Worm (Caenorhabditis elegans) whole organism, early embryonic: Measurements from ENCODE around the gene F20E11.17.

Source experiments
- ama-1 ChIP-seq: fragments of 150-350 bp; optimal IDR thresholded peaks from 2 replicates; lab custom pipeline; 2014
- ceh-13 ChIP-seq: fragments of 200-800 bp; sonication (Bioruptor generic); optimal IDR thresholded peaks from 2 replicates; lab custom pipeline; 2018; ENCODE audit warnings: mild to moderate bottlenecking, missing genetic modification characterization, missing compliant biosample characterization
- ceh-36 ChIP-seq: sonication (generic microtip); optimal IDR thresholded peaks from 2 replicates; lab custom pipeline; 2016; ENCODE audit warnings: missing genetic modification characterization, inconsistent platforms, missing compliant biosample characterization
- flt-1 ChIP-seq: fragments of 200-800 bp; sonication (Bioruptor generic); IDR thresholded peaks from 2 replicates; pipeline ENCODE4 v1.3.6; 2022; ENCODE audit warnings: missing genetic modification characterization, missing compliant biosample characterization
- hmbx-1 ChIP-seq: sonication (generic microtip); optimal IDR thresholded peaks from 2 replicates; lab custom pipeline; 2016; ENCODE audit warnings: mild to moderate bottlenecking, missing genetic modification characterization, missing compliant biosample characterization
- hmg-4 ChIP-seq: fragments of 200-800 bp; sonication (Bioruptor generic); optimal IDR thresholded peaks from 2 replicates; lab custom pipeline; 2018; ENCODE audit warnings: mild to moderate bottlenecking, missing genetic modification characterization, missing compliant biosample characterization
- hnd-1 ChIP-seq: sonication (generic microtip); optimal IDR thresholded peaks from 2 replicates; lab custom pipeline; 2016; ENCODE audit warnings: missing genetic modification characterization, missing compliant biosample characterization
- pes-1 ChIP-seq: fragments of 200-800 bp; sonication (Bioruptor generic); IDR thresholded peaks from 2 replicates; pipeline ENCODE4 v1.3.6; 2022; ENCODE audit warnings: missing genetic modification reagents, missing genetic modification characterization, missing compliant biosample characterization
- scrt-1 ChIP-seq: fragments of 200-800 bp; sonication (Bioruptor generic); IDR thresholded peaks from 2 replicates; pipeline ENCODE4 v1.3.6; 2022; ENCODE audit warnings: missing genetic modification characterization, missing compliant biosample characterization
- tbx-11 ChIP-seq: fragments of 200-800 bp; sonication (Bioruptor generic); IDR thresholded peaks from 2 replicates; pipeline ENCODE4 v1.3.6; 2022; ENCODE audit warnings: missing genetic modification characterization, missing compliant biosample characterization

DNA sequence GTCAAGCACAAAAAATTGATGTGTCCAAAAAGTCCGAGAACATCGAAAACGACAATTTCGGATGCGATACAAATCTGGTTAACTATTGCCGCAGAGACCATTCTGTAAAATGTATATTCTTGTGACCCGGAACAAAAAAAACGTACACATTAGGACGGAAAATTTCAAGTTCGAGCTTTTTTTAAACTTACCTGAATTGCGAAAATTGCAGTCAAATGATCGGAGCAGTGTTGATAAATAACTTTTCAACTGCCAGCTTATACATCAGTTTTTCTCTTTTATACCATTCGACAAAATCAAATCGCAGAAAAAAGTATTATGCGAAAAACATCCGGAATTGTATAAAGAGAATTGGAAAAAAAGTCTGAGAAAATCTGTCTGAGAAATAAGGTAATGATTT is 30.8 kb downstream of the F20E11.17 start, which contains the start of gene srsx-2:
- no peak for TF ChIP-seq ama-1
- no peak for TF ChIP-seq hnd-1
- TF ChIP-seq hmbx-1 (tag; lab: Kevin White, UChicago) = no peak
- no peak for TF ChIP-seq flt-1
- TF ChIP-seq hmg-4 (GFP tag; lab: Kevin White, UChicago) = no peak
- no peak for TF ChIP-seq scrt-1
- no peak for TF ChIP-seq ceh-36 (tag; lab: Kevin White, UChicago)
- TF ChIP-seq pes-1 (GFP tag; lab: Robert Waterston, UW) = no peak
- no peak for TF ChIP-seq ceh-13
- TF ChIP-seq tbx-11 = no peak
